Worm (Caenorhabditis elegans) whole organism, L4 larva: ENCODE data around the gene C40A11.6.

Source experiments
- R02D3.7 ChIP-seq: fragments of 150-350 bp; sonication (generic microtip); optimal IDR thresholded peaks from 3 replicates; lab custom pipeline; 2014; ENCODE audit warnings: missing biosample characterization, missing genetic modification characterization
- aha-1 ChIP-seq: fragments of 150-350 bp; peaks from one replicate; lab custom pipeline; 2014; ENCODE audit warnings: missing biosample characterization, missing genetic modification characterization
- aly-2 ChIP-seq: sonication (generic microtip); optimal IDR thresholded peaks from 2 replicates; lab custom pipeline; 2018; ENCODE audit warnings: missing biosample characterization, missing genetic modification characterization
- ceh-32 ChIP-seq: sonication (generic microtip); optimal IDR thresholded peaks from 2 replicates; lab custom pipeline; 2016; ENCODE audit warnings: mild to moderate bottlenecking, missing genetic modification characterization, missing compliant biosample characterization; ENCODE audit not compliant: poor library complexity
- ceh-82 ChIP-seq: sonication (generic microtip); optimal IDR thresholded peaks from 2 replicates; lab custom pipeline; 2017; ENCODE audit warnings: missing biosample characterization, missing genetic modification characterization
- ctbp-1 ChIP-seq: fragments of 200-800 bp; sonication (Bioruptor generic); IDR thresholded peaks from 2 replicates; pipeline ENCODE4 v1.3.6; 2022; ENCODE audit warnings: missing genetic modification reagents, missing genetic modification characterization, missing compliant biosample characterization
- fkh-10 ChIP-seq: fragments of 150-350 bp; optimal IDR thresholded peaks from 2 replicates; lab custom pipeline; 2014; ENCODE audit warnings: missing biosample characterization, missing genetic modification reagents, missing genetic modification characterization
- lin-29 ChIP-seq: fragments of 200-800 bp; sonication (Bioruptor generic); IDR thresholded peaks from 2 replicates; pipeline ENCODE4 v1.3.6; 2022; ENCODE audit warnings: missing genetic modification reagents, missing genetic modification characterization, missing compliant biosample characterization
- madf-5 ChIP-seq, 2 experiments: fragments of 200-800 bp; sonication (Bioruptor generic); IDR thresholded peaks; 2 replicates each; pipeline ENCODE4 v1.3.6; 2022; ENCODE audit warnings: missing compliant biosample characterization in 2 of 2, missing genetic modification characterization in 2 of 2
- mxl-2 ChIP-seq: fragments of 200-800 bp; sonication (Bioruptor generic); conservative IDR thresholded peaks from 2 replicates; pipeline ENCODE4 v1.3.6; 2022; ENCODE audit warnings: missing genetic modification reagents, missing genetic modification characterization, missing compliant biosample characterization
- nhr-28 ChIP-seq: fragments of 150-350 bp; optimal IDR thresholded peaks from 2 replicates; lab custom pipeline; 2014; ENCODE audit warnings: missing biosample characterization, missing genetic modification characterization
- pqm-1 ChIP-seq: sonication (generic microtip); optimal IDR thresholded peaks from 2 replicates; lab custom pipeline; 2017; ENCODE audit warnings: missing biosample characterization, missing genetic modification characterization
- tag-97 ChIP-seq: fragments of 200-800 bp; sonication (Bioruptor generic); IDR thresholded peaks from 2 replicates; pipeline ENCODE4 v1.3.6; 2022; ENCODE audit warnings: missing genetic modification characterization, missing compliant biosample characterization

ce11 chrII:2192267-2192666, 46.8 kb upstream of the C40A11.6 start:
- no peak for TF ChIP-seq ctbp-1 (GFP tag; lab: Robert Waterston, UW)
- TF ChIP-seq lin-29 (GFP tag; lab: Robert Waterston, UW) = no peak
- TF ChIP-seq madf-5 (GFP tag; IDR thresholded peaks at IDR 0.05; lab: Robert Waterston, UW) = no peak
- no peak for TF ChIP-seq tag-97 (GFP tag; lab: Robert Waterston, UW)
- TF ChIP-seq mxl-2 (GFP tag; lab: Robert Waterston, UW) = no peak
- no peak for TF ChIP-seq aha-1 (tag; lab: Kevin White, UChicago)
- no peak for TF ChIP-seq fkh-10 (GFP tag; lab: Kevin White, UChicago)
- no peak for TF ChIP-seq ceh-32 (tag; lab: Kevin White, UChicago)
- no peak for TF ChIP-seq ceh-82 (tag; lab: Kevin White, UChicago)
- TF ChIP-seq R02D3.7 (tag; lab: Kevin White, UChicago) = no peak
- TF ChIP-seq pqm-1 (tag; lab: Kevin White, UChicago) = no peak
- TF ChIP-seq nhr-28 (tag; lab: Kevin White, UChicago) = no peak
- TF ChIP-seq aly-2 (tag; lab: Kevin White, UChicago) = no peak
